Worm (Caenorhabditis elegans): ENCODE results near the gene clec-79.

Gene clec-79

DNA sequence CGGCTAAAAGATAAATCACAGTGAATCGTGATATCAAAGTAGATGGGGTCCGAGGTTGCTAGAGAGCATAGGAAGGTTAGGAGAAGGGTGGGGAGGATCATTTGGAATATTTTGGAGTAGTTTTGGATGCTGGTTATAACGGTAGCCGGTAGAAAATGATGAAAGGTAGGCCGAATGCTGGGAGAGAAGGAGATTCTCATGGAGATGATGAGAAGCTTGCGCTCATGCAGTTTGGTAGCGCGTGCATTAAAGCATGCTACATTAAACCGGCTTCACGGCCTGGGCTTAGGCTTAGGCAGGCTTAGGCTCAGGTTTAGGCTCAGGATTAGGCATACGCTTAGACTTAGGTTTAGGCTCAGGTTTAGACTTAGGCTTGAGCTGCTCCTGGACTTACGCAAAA, 21.2 kb downstream of the clec-79 start, which contains the start of gene F47C12.13:
Gene F47C12.13 (minus strand): TSS at position 101 of the 400 bp plus-strand sequence.
- TF ChIP-seq madf-6 (GFP tag; IDR thresholded peaks at IDR 0.05) (no peak), lag-1 (GFP tag; IDR thresholded peaks at IDR 0.05) (0 out of 2 replicates have a peak, but pooled peaks have one; percentile 16)

DNA sequence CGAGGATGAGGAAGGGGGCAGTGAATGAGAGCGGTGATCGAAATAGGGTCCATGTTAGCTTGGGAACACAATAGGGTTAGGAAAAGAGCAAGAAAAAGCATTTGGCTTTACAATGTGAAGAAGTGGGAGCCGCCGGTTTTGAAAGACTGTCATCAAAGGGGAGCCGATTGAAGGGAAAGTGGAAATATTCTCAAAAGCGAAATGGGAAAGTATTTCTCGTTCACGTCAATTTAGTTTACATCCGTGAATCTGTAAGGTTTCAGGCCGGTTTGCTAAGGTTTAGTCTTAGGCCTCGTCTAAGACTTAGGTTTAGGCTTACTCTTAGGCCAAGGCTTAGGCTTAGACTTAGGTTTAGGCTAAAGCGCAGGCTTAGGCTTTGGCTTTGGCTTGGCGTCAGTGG, 22.2 kb downstream of the clec-79 start, which contains the start of gene F47C12.7:
Gene F47C12.7 (minus strand): TSS at position 101 of the 400 bp plus-strand sequence.
- TF ChIP-seq pha-4 (tag; optimal IDR thresholded peaks at IDR 0.05) (no peak), C06A6.2 (GFP tag; conservative IDR thresholded peaks at IDR 0.05) (no peak), rpc-1 (optimal IDR thresholded peaks at IDR 0.05) (no peak), rpc-1 (tag; optimal IDR thresholded peaks at IDR 0.05) (no peak), tbp1 (GFP tag; optimal IDR thresholded peaks at IDR 0.05) (no peak), lsl-1 (GFP tag; optimal IDR thresholded peaks at IDR 0.05) (no peak), xnd-1 (tag; optimal IDR thresholded peaks at IDR 0.05) (no peak), somi-1 (GFP tag; optimal IDR thresholded peaks at IDR 0.05) (no peak), snpc-4 (GFP tag; optimal IDR thresholded peaks at IDR 0.05) (no peak), snpc-4 (tag; optimal IDR thresholded peaks at IDR 0.05) (no peak), efl-1 (GFP tag; optimal IDR thresholded peaks at IDR 0.05) (no peak), let-607 (tag; optimal IDR thresholded peaks at IDR 0.05) (no peak), let-526 (GFP tag; IDR thresholded peaks at IDR 0.05) (no peak)

ce11 chrIV:3998517-3998916, 25.4 kb downstream of the clec-79 start, which contains the start of gene F47C12.8:
Gene F47C12.8, minus strand, starts transcription at chrIV:3998617.
- no peak for TF ChIP-seq let-607 (tag; optimal IDR thresholded peaks at IDR 0.05)
- TF ChIP-seq sdz-38 (tag; optimal IDR thresholded peaks at IDR 0.05): no peak
- TF ChIP-seq K12H6.12 (tag; optimal IDR thresholded peaks at IDR 0.05): no peak
- TF ChIP-seq gei-17 (GFP tag; optimal IDR thresholded peaks at IDR 0.05): no peak

ce11 chrIV:3999662-4000061, 26.5 kb downstream of the clec-79 start:
- no peak for TF ChIP-seq ceh-79 (tag; optimal IDR thresholded peaks at IDR 0.05)
- TF ChIP-seq nfyb-1 (GFP tag; IDR thresholded peaks at IDR 0.05): 0 out of 2 replicates have a peak, but pooled peaks have one; percentile 39
- TF ChIP-seq zfh-2 (GFP tag; conservative IDR thresholded peaks at IDR 0.05): peak; percentile 49; the same call in 1 of the 2 replicates

DNA sequence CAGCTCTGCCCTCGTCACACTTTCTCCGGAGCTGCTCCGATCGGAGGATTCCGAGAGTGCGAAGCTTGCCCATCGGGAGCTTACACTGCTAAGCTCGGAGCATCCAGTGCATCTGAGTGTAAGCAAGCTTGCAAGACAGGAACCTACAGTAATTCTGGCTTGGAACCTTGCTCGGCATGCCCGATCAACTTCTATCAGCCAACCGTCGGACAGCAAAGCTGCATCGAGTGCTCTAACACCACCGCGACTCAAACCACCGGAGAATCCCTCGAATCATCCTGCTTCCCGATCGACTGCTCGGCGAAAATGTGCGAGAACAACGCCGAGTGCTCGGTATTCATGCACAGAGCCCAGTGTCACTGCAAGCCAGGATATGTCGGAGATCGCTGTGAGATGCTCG, 31.1 kb downstream of the clec-79 start:
- TF ChIP-seq lin-35 (GFP tag; optimal IDR thresholded peaks at IDR 0.05) (no peak), mcd-1 (GFP tag; IDR thresholded peaks at IDR 0.05) (0 out of 2 replicates have a peak, but pooled peaks have one; percentile 20), ceh-58 (GFP tag; IDR thresholded peaks at IDR 0.05) (no peak), Y53F4B.3 (GFP tag; IDR thresholded peaks at IDR 0.05) (no peak), nhr-90 (tag; optimal IDR thresholded peaks at IDR 0.05) (no peak), nhr-179 (tag; optimal IDR thresholded peaks at IDR 0.05) (no peak), zfh-2 (GFP tag; conservative IDR thresholded peaks at IDR 0.05) (peak; percentile 71), ets-4 (GFP tag; optimal IDR thresholded peaks at IDR 0.05) (no peak), madf-10 (tag; optimal IDR thresholded peaks at IDR 0.05) (no peak), ztf-22 (GFP tag; optimal IDR thresholded peaks at IDR 0.05) (no peak), F10E7.11 (tag; optimal IDR thresholded peaks at IDR 0.05) (no peak)

DNA sequence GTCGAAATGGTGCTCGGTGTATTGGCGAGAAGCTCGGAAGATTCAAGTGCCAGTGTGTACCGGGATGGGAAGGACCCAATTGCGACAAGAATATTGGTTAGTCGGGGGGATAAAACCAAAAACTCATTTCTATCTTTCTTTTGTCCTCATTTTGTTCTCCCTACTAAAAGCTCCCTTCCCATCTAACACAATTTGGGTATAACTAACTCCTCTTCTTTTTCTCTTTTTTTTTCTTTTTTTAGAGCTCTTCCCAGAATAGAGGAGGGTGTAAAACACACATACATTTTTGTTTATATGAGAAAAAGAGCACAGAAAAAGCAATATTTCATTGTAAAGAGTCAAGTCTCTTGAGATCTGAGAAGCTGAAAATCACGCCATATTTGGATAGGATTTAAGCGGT, 32.0 kb downstream of the clec-79 start:
- TF ChIP-seq lin-40 (tag; optimal IDR thresholded peaks at IDR 0.05): no peak
- no peak for TF ChIP-seq ceh-27 (GFP tag; optimal IDR thresholded peaks at IDR 0.05)
- no peak for TF ChIP-seq Y53G8AR.9 (GFP tag; conservative IDR thresholded peaks at IDR 0.05)
- TF ChIP-seq nfya-2 (GFP tag; IDR thresholded peaks at IDR 0.05): no peak
- TF ChIP-seq madf-8 (GFP tag; conservative IDR thresholded peaks at IDR 0.05): no peak
- TF ChIP-seq egrh-3 (GFP tag; IDR thresholded peaks at IDR 0.05): no peak
- TF ChIP-seq mel-28 (tag; optimal IDR thresholded peaks at IDR 0.05; ENCODE audit: borderline replicate concordance): no peak
- TF ChIP-seq B0035.1 (tag; optimal IDR thresholded peaks at IDR 0.05): no peak
- TF ChIP-seq atf-7 (tag; optimal IDR thresholded peaks at IDR 0.05): no peak
- no peak for TF ChIP-seq hlh-12 (tag; optimal IDR thresholded peaks at IDR 0.05)
- no peak for TF ChIP-seq ztf-22 (GFP tag; optimal IDR thresholded peaks at IDR 0.05)
- no peak for TF ChIP-seq T07F8.4 (tag; optimal IDR thresholded peaks at IDR 0.05)
- TF ChIP-seq nhr-120 (GFP tag; IDR thresholded peaks at IDR 0.05): no peak

All from whole organism, young adult.